Worm (Caenorhabditis elegans) whole organism, L4 larva: Measurements from ENCODE around the gene ugt-56.

Experiments used
- D1046.2 ChIP-seq: fragments of 200-800 bp; sonication (Bioruptor generic); IDR thresholded peaks from 2 replicates; pipeline ENCODE4 v1.3.6; 2022; ENCODE audit warnings: missing genetic modification characterization, missing compliant biosample characterization
- T20F7.1 ChIP-seq: fragments of 200-800 bp; sonication (Bioruptor generic); optimal IDR thresholded peaks from 2 replicates; lab custom pipeline; 2018; ENCODE audit warnings: mild to moderate bottlenecking, missing genetic modification characterization, missing compliant biosample characterization
- T26A8.4 ChIP-seq: fragments of 200-800 bp; sonication (Bioruptor generic); IDR thresholded peaks from 2 replicates; pipeline ENCODE4 v1.3.6; 2022; ENCODE audit warnings: missing genetic modification characterization, missing compliant biosample characterization
- Y105C5A.15 ChIP-seq: fragments of 200-800 bp; sonication (Bioruptor generic); IDR thresholded peaks from 2 replicates; pipeline ENCODE4 v1.3.6; 2022; ENCODE audit warnings: missing genetic modification characterization, missing compliant biosample characterization
- ZK337.2 ChIP-seq: fragments of 200-800 bp; sonication (Bioruptor generic); IDR thresholded peaks from 2 replicates; pipeline ENCODE4 v1.3.6; 2022; ENCODE audit warnings: missing genetic modification reagents, missing genetic modification characterization, missing compliant biosample characterization
- aha-1 ChIP-seq: fragments of 150-350 bp; peaks from one replicate; lab custom pipeline; 2014; ENCODE audit warnings: missing biosample characterization, missing genetic modification characterization
- ama-1 ChIP-seq: fragments of 150-350 bp; optimal IDR thresholded peaks from 2 replicates; lab custom pipeline; 2014; ENCODE audit warnings: inconsistent platforms, mixed read lengths
- ceh-20 ChIP-seq: fragments of 200-800 bp; sonication (Bioruptor generic); IDR thresholded peaks from 2 replicates; pipeline ENCODE4 v1.3.6; 2022; ENCODE audit warnings: missing genetic modification reagents, missing genetic modification characterization, missing compliant biosample characterization
- ceh-28 ChIP-seq: fragments of 150-350 bp; optimal IDR thresholded peaks from 2 replicates; lab custom pipeline; 2014; ENCODE audit warnings: missing biosample characterization, missing genetic modification reagents, missing genetic modification characterization
- ceh-82 ChIP-seq: sonication (generic microtip); optimal IDR thresholded peaks from 2 replicates; lab custom pipeline; 2017; ENCODE audit warnings: missing biosample characterization, missing genetic modification characterization
- ctbp-1 ChIP-seq: fragments of 200-800 bp; sonication (Bioruptor generic); IDR thresholded peaks from 2 replicates; pipeline ENCODE4 v1.3.6; 2022; ENCODE audit warnings: missing genetic modification reagents, missing genetic modification characterization, missing compliant biosample characterization
- daf-16 ChIP-seq, 3 experiments: sonication (generic microtip); optimal IDR thresholded peaks; 2 replicates each; lab custom pipeline; 2016 to 2017; ENCODE audit warnings: missing genetic modification characterization in 3 of 3, missing genetic modification reagents in 3 of 3, mild to moderate bottlenecking in 2 of 3, missing compliant biosample characterization in 2 of 3, missing biosample characterization in 1 of 3, moderate library complexity in 1 of 3
- dmd-6 ChIP-seq: fragments of 200-800 bp; sonication (Bioruptor generic); IDR thresholded peaks from 2 replicates; pipeline ENCODE4 v1.3.6; 2022; ENCODE audit warnings: missing genetic modification reagents, missing genetic modification characterization, missing compliant biosample characterization
- dmd-8 ChIP-seq: fragments of 200-800 bp; sonication (Bioruptor generic); IDR thresholded peaks from 2 replicates; pipeline ENCODE4 v1.3.6; 2022; ENCODE audit warnings: missing genetic modification characterization, missing compliant biosample characterization
- dmd-9 ChIP-seq: fragments of 200-800 bp; sonication (Bioruptor generic); IDR thresholded peaks from 2 replicates; pipeline ENCODE4 v1.3.6; 2022; ENCODE audit warnings: missing genetic modification reagents, missing genetic modification characterization, missing compliant biosample characterization
- dpl-1 ChIP-seq: fragments of 150-350 bp; optimal IDR thresholded peaks from 2 replicates; lab custom pipeline; 2014; ENCODE audit warnings: missing biosample characterization, missing genetic modification reagents, missing genetic modification characterization
- duxl-1 ChIP-seq: sonication (generic microtip); optimal IDR thresholded peaks from 2 replicates; lab custom pipeline; 2016; ENCODE audit warnings: mild to moderate bottlenecking, missing genetic modification characterization, moderate library complexity, missing compliant biosample characterization; ENCODE audit not compliant: poor library complexity
- dve-1 ChIP-seq: sonication (generic microtip); optimal IDR thresholded peaks from 2 replicates; lab custom pipeline; 2017; ENCODE audit warnings: antibody characterized with exemption, mild to moderate bottlenecking, missing genetic modification characterization, missing compliant biosample characterization; ENCODE audit not compliant: insufficient read depth
- fkh-10 ChIP-seq: fragments of 150-350 bp; optimal IDR thresholded peaks from 2 replicates; lab custom pipeline; 2014; ENCODE audit warnings: missing biosample characterization, missing genetic modification reagents, missing genetic modification characterization
- fos-1 ChIP-seq: fragments of 150-350 bp; optimal IDR thresholded peaks from 2 replicates; lab custom pipeline; 2014; ENCODE audit warnings: missing biosample characterization, missing genetic modification characterization
- hlh-11 ChIP-seq: fragments of 200-800 bp; sonication (Bioruptor generic); optimal IDR thresholded peaks from 2 replicates; lab custom pipeline; 2018; ENCODE audit warnings: mild to moderate bottlenecking, missing genetic modification characterization, missing compliant biosample characterization
- hlh-30 ChIP-seq: sonication (generic microtip); optimal IDR thresholded peaks from 2 replicates; lab custom pipeline; 2017; ENCODE audit warnings: antibody characterized with exemption, mild to moderate bottlenecking, missing genetic modification characterization, missing compliant biosample characterization; ENCODE audit not compliant: insufficient read depth
- hmg-1.1 ChIP-seq: fragments of 200-800 bp; sonication (Bioruptor generic); IDR thresholded peaks from 2 replicates; pipeline ENCODE4 v1.3.6; 2022; ENCODE audit warnings: missing genetic modification reagents, missing genetic modification characterization, missing compliant biosample characterization
- lim-7 ChIP-seq: fragments of 200-800 bp; sonication (Bioruptor generic); IDR thresholded peaks from 2 replicates; pipeline ENCODE4 v1.3.6; 2022; ENCODE audit warnings: missing genetic modification characterization, missing compliant biosample characterization
- lin-1 ChIP-seq: fragments of 200-800 bp; sonication (Bioruptor generic); IDR thresholded peaks from 2 replicates; pipeline ENCODE4 v1.3.6; 2022; ENCODE audit warnings: missing genetic modification reagents, missing genetic modification characterization, missing compliant biosample characterization
- lin-13 ChIP-seq: fragments of 150-350 bp; optimal IDR thresholded peaks from 2 replicates; lab custom pipeline; 2014; ENCODE audit warnings: missing biosample characterization, missing genetic modification reagents, missing genetic modification characterization
- lin-15B ChIP-seq: fragments of 150-350 bp; sonication (generic microtip); optimal IDR thresholded peaks from 3 replicates; lab custom pipeline; 2014; ENCODE audit warnings: missing biosample characterization, missing genetic modification characterization
- lin-39 ChIP-seq: fragments of 150-350 bp; optimal IDR thresholded peaks from 2 replicates; lab custom pipeline; 2014; ENCODE audit warnings: missing biosample characterization, missing genetic modification reagents, missing genetic modification characterization
- lsy-2 ChIP-seq, 2 experiments: fragments of 150-350 bp in 1 of 2; sonication (generic microtip) in 1 of 2; optimal IDR thresholded peaks; 2 replicates each; lab custom pipeline; 2014 to 2017; ENCODE audit warnings: missing biosample characterization in 2 of 2, missing genetic modification characterization in 2 of 2
- mdt-29 ChIP-seq: fragments of 200-800 bp; sonication (Bioruptor generic); IDR thresholded peaks from 2 replicates; pipeline ENCODE4 v1.3.6; 2022; ENCODE audit warnings: missing genetic modification reagents, missing genetic modification characterization, missing compliant biosample characterization
- mep-1 ChIP-seq: fragments of 150-350 bp; sonication (generic microtip); optimal IDR thresholded peaks from 3 replicates; lab custom pipeline; 2014; ENCODE audit warnings: missing biosample characterization, missing genetic modification characterization
- mxl-3 ChIP-seq: fragments of 200-800 bp; sonication (Bioruptor generic); optimal IDR thresholded peaks from 2 replicates; lab custom pipeline; 2018; ENCODE audit warnings: mild to moderate bottlenecking, missing genetic modification characterization, missing compliant biosample characterization
- nhr-10 ChIP-seq: fragments of 150-350 bp; optimal IDR thresholded peaks from 2 replicates; lab custom pipeline; 2014; ENCODE audit warnings: missing biosample characterization, missing genetic modification characterization
- nhr-11 ChIP-seq: fragments of 150-350 bp; optimal IDR thresholded peaks from 2 replicates; lab custom pipeline; 2014; ENCODE audit warnings: missing biosample characterization, missing genetic modification characterization
- nhr-111 ChIP-seq: fragments of 200-800 bp; sonication (Bioruptor generic); optimal IDR thresholded peaks from 2 replicates; lab custom pipeline; 2018; ENCODE audit warnings: mild to moderate bottlenecking, missing genetic modification characterization, missing compliant biosample characterization
- nhr-28 ChIP-seq: fragments of 150-350 bp; optimal IDR thresholded peaks from 2 replicates; lab custom pipeline; 2014; ENCODE audit warnings: missing biosample characterization, missing genetic modification characterization
- nhr-41 ChIP-seq: fragments of 200-800 bp; sonication (Bioruptor generic); IDR thresholded peaks from 2 replicates; pipeline ENCODE4 v1.3.6; 2022; ENCODE audit warnings: missing genetic modification reagents, missing genetic modification characterization, missing compliant biosample characterization
- nhr-48 ChIP-seq: sonication (generic microtip); optimal IDR thresholded peaks from 2 replicates; lab custom pipeline; 2016; ENCODE audit warnings: mild to moderate bottlenecking, missing genetic modification characterization, missing compliant biosample characterization
- php-3 ChIP-seq: fragments of 200-800 bp; sonication (Bioruptor generic); IDR thresholded peaks from 2 replicates; pipeline ENCODE4 v1.3.6; 2022; ENCODE audit warnings: missing genetic modification reagents, missing genetic modification characterization, missing compliant biosample characterization
- pqm-1 ChIP-seq: sonication (generic microtip); optimal IDR thresholded peaks from 2 replicates; lab custom pipeline; 2017; ENCODE audit warnings: missing biosample characterization, missing genetic modification characterization
- saeg-2 ChIP-seq: fragments of 200-800 bp; sonication (Bioruptor generic); IDR thresholded peaks from 2 replicates; pipeline ENCODE4 v1.3.6; 2022; ENCODE audit warnings: missing genetic modification reagents, missing genetic modification characterization, missing compliant biosample characterization
- skn-1 ChIP-seq: fragments of 150-350 bp; optimal IDR thresholded peaks from 2 replicates; lab custom pipeline; 2014; ENCODE audit warnings: missing biosample characterization, missing genetic modification characterization
- snpc-1.2 ChIP-seq: fragments of 200-800 bp; sonication (Bioruptor generic); IDR thresholded peaks from 2 replicates; pipeline ENCODE4 v1.3.6; 2022; ENCODE audit warnings: missing genetic modification reagents, missing genetic modification characterization, missing compliant biosample characterization
- snpc-4 ChIP-seq: fragments of 150-350 bp; optimal IDR thresholded peaks from 2 replicates; lab custom pipeline; 2014; ENCODE audit warnings: missing biosample characterization, missing genetic modification characterization
- zfp-2 ChIP-seq: sonication (generic microtip); optimal IDR thresholded peaks from 2 replicates; lab custom pipeline; 2016; ENCODE audit warnings: mild to moderate bottlenecking, missing genetic modification characterization, missing compliant biosample characterization
- zfp-3 ChIP-seq: fragments of 200-800 bp; sonication (Bioruptor generic); conservative IDR thresholded peaks from 2 replicates; pipeline ENCODE4 v1.3.6; 2022; ENCODE audit warnings: missing genetic modification reagents, missing genetic modification characterization, missing compliant biosample characterization
- zip-2 ChIP-seq: fragments of 150-350 bp; optimal IDR thresholded peaks from 2 replicates; lab custom pipeline; 2014; ENCODE audit warnings: missing biosample characterization, missing genetic modification characterization
- ztf-11 ChIP-seq: fragments of 150-350 bp; optimal IDR thresholded peaks from 2 replicates; lab custom pipeline; 2014; ENCODE audit warnings: missing biosample characterization, missing genetic modification characterization
- ztf-7 ChIP-seq: fragments of 150-350 bp; optimal IDR thresholded peaks from 2 replicates; lab custom pipeline; 2014; ENCODE audit warnings: missing biosample characterization, missing genetic modification characterization

The ugt-56 gene

ce11 chrV:12301985-12302591 is 43.3 kb downstream of the ugt-56 start, which contains the start of the genes frm-7 and F55C5.17:
Gene frm-7, plus strand, starts transcription at chrV:12302484.
Gene F55C5.17, plus strand, starts transcription at chrV:12302541.
- TF ChIP-seq nhr-11 (tag; lab: Kevin White, UChicago) (no peak), hlh-11 (tag; lab: Kevin White, UChicago) (peak; percentile 73), daf-16 (GFP tag; optimal IDR thresholded peaks at IDR 0.05; lab: Kevin White, UChicago) (no peak), daf-16 (tag; optimal IDR thresholded peaks at IDR 0.05; lab: Kevin White, UChicago) (peak; percentile 50), dpl-1 (GFP tag; lab: Kevin White, UChicago) (no peak), ztf-11 (tag; lab: Kevin White, UChicago) (no peak), hlh-30 (tag; lab: Kevin White, UChicago) (peak; percentile 84), nhr-111 (no peak), nhr-10 (no peak), snpc-4 (no peak), hmg-1.1 (GFP tag; lab: Robert Waterston, UW) (no peak), nhr-41 (GFP tag; lab: Robert Waterston, UW) (0 out of 2 replicates have a peak, but pooled peaks have one; percentile 9), mep-1 (tag; lab: Kevin White, UChicago) (peak; percentile 37), lim-7 (GFP tag; lab: Robert Waterston, UW) (peak; percentile 15; the same call in 1 of the 2 replicates), saeg-2 (no peak), mdt-29 (GFP tag; lab: Robert Waterston, UW) (peak; percentile 64), dve-1 (tag; lab: Kevin White, UChicago) (peak; percentile 57), snpc-1.2 (no peak), php-3 (GFP tag; lab: Robert Waterston, UW) (peak; percentile 64; the same call in 1 of the 2 replicates), lin-15B (tag; lab: Kevin White, UChicago) (no peak), nhr-48 (peak; percentile 26), duxl-1 (tag; lab: Kevin White, UChicago) (no peak), ceh-28 (no peak), nhr-28 (tag; lab: Kevin White, UChicago) (peak; percentile 19), skn-1 (tag; lab: Kevin White, UChicago) (no peak), dmd-6 (peak; percentile 54), fkh-10 (GFP tag; lab: Kevin White, UChicago) (no peak), pqm-1 (tag; lab: Kevin White, UChicago) (peak; percentile 47), ama-1 (lab: Kevin White, UChicago) (no peak), aha-1 (tag; lab: Kevin White, UChicago) (peak; percentile 17), ceh-82 (tag; lab: Kevin White, UChicago) (no peak), Y105C5A.15 (GFP tag; lab: Robert Waterston, UW) (no peak), T20F7.1 (GFP tag; lab: Kevin White, UChicago) (peak; percentile 60), dmd-9 (no peak), lin-13 (no peak), zip-2 (tag; lab: Kevin White, UChicago) (no peak)

- TF ChIP-seq lin-1 (GFP tag; lab: Robert Waterston, UW) (peak; percentile 98), ctbp-1 (GFP tag; lab: Robert Waterston, UW) (peak; percentile 99), lsy-2 (tag; optimal IDR thresholded peaks at IDR 0.05; lab: Kevin White, UChicago) (peak; percentile 58 to 86), ZK337.2 (GFP tag; lab: Robert Waterston, UW) (peak; percentile 98), hmg-1.1 (GFP tag; lab: Robert Waterston, UW) (peak; percentile 98), nhr-41 (GFP tag; lab: Robert Waterston, UW) (peak; percentile 100), zfp-3 (peak; percentile 94), mxl-3 (peak; percentile 91), D1046.2 (peak; percentile 97), ztf-11 (tag; lab: Kevin White, UChicago) (peak; percentile 49), T26A8.4 (GFP tag; lab: Robert Waterston, UW) (peak; percentile 98), lin-39 (tag; lab: Kevin White, UChicago) (no peak), saeg-2 (peak; percentile 99), dmd-8 (peak; percentile 100), zip-2 (tag; lab: Kevin White, UChicago) (peak; percentile 60), fos-1 (tag; lab: Kevin White, UChicago) (no peak), dmd-6 (peak; percentile 88), ceh-20 (GFP tag; lab: Robert Waterston, UW) (peak; percentile 97), lin-13 (peak; percentile 67), fkh-10 (GFP tag; lab: Kevin White, UChicago) (peak; percentile 60), ztf-7 (tag; lab: Kevin White, UChicago) (peak; percentile 70), zfp-2 (peak; percentile 80)
Measured at ce11 chrV:12303453-12304077, 44.8 kb downstream of the ugt-56 start.
